Worm (Caenorhabditis elegans): ENCODE results near the gene F21D5.4.

ce11 chrIV:8772800-8773256 is 34.9 kb downstream of the F21D5.4 start, which contains the start of gene F20C5.6:
- TF ChIP-seq fkh-3 (tag; optimal IDR thresholded peaks at IDR 0.05): no peak
- no peak for TF ChIP-seq B0019.2 (GFP tag; conservative IDR thresholded peaks at IDR 0.05)
- no peak for TF ChIP-seq lin-35 (GFP tag; optimal IDR thresholded peaks at IDR 0.05)
- no peak for TF ChIP-seq ceh-58 (GFP tag; IDR thresholded peaks at IDR 0.05)
- no peak for TF ChIP-seq F37B4.10 (GFP tag; IDR thresholded peaks at IDR 0.05)
- TF ChIP-seq nfya-1 (tag; optimal IDR thresholded peaks at IDR 0.05; ENCODE audit: borderline replicate concordance, insufficient read depth): no peak
- TF ChIP-seq ceh-100 (GFP tag; IDR thresholded peaks at IDR 0.05): no peak
- TF ChIP-seq F49E8.2 (tag; optimal IDR thresholded peaks at IDR 0.05; ENCODE audit: insufficient read depth): no peak
- TF ChIP-seq unc-62 (GFP tag; optimal IDR thresholded peaks at IDR 0.05): no peak

Measured in whole organism, young adult.